Fruit fly (Drosophila melanogaster): ENCODE measurements around the gene mbo.

The mbo gene

DNA sequence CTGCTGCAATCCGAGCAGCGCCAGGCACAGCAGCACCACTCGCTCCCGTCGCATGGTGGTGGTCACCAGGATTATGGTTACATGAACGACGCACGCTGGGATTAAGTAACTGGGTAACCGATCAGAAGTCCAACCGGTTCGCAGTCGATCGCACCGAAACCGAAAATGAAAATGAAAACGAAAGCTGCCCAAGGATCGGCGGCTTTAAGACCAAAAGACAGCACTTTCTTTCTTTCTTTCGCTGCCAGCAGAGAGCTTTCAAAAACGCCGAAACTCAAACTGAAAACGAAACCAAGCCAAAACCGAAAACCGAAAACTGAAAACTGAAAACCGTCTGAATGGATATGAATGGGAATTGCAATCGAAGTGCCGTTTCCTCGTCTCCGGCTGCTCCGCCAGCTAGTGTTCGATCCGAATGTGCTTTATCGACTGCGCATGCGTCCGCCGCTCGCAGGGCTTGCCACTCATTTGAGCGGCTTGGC lies 36.8 kb downstream of the mbo start, which contains the start of gene CG6753:
Gene CG6753, minus strand, starts transcription at position 432 of the 482 bp plus-strand sequence.
- TF ChIP-seq CTCF (optimal IDR thresholded peaks at IDR 0.05) (no peak), CG8478 (optimal IDR thresholded peaks at IDR 0.05) (no peak)

- TF ChIP-seq CG8478 (optimal IDR thresholded peaks at IDR 0.05) (no peak), CTCF (optimal IDR thresholded peaks at IDR 0.05) (no peak)
Observed at dm6 chr3R:12641620-12642019, 37.2 kb downstream of the mbo start.

DNA sequence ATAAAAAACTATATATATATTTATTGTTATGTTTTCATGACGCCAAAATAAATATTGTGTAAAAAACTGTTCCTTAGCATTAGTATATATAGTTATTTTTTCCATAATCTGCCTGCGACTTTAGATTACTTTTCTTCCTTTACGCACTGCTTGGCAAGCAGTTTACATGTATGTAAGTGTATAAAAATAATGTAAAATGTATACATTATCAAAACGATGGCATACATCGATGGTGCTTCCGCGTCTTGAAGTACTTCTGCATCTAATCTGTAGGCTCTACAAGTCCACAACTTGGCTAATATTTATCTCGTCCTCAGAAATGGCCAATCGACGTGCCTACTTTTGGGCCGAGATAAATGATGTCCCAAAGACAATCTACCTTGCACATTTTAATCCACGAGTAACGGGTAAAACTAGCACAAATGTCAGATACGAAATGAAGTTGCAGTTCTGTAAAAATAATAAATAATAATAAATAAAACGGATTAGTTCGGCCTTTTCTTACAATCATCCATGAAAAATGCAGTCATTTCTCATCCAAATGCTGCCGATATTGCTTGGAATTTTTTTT lies 40.8 kb downstream of the mbo start, which contains the start of gene CG11608:
Gene CG11608, plus strand, starts transcription at position 521 of the 571 bp plus-strand sequence.
- TF ChIP-seq CG8478 (optimal IDR thresholded peaks at IDR 0.05) (no peak), CTCF (optimal IDR thresholded peaks at IDR 0.05) (peak; percentile 62 to 74)

dm6 chr3R:12636240-12636639 lies 42.6 kb downstream of the mbo start, which contains the start of gene CG11600:
Gene CG11600 (plus strand): TSS chr3R:12636540.
- TF ChIP-seq CG8478 (optimal IDR thresholded peaks at IDR 0.05) (no peak), CTCF (optimal IDR thresholded peaks at IDR 0.05) (no peak)

DNA sequence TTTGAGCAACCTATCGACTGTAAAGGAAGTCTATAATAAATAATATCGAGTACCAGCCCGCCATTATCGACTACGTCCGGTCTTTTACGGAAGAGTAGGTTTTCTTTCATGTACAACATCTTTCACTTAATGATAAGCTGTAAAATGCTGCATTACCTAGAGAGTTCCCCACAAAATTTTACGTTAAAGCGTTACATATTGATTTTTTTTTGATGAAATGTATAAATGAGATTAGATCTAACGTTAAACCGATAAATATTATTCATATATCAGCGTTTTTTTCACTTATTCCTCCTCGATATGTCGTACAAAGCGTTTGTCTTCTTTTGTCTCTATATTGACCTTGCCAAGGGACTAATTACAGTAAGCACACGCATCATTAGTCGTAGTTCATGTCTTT lies 44.2 kb downstream of the mbo start, which contains the start of gene CG11598:
Gene CG11598, plus strand, starts transcription at position 301 of the 400 bp plus-strand sequence.
- TF ChIP-seq CG8478 (optimal IDR thresholded peaks at IDR 0.05): no peak
- no peak for TF ChIP-seq CTCF (optimal IDR thresholded peaks at IDR 0.05)

- TF ChIP-seq CG8478 (optimal IDR thresholded peaks at IDR 0.05): no peak
- no peak for TF ChIP-seq CTCF (optimal IDR thresholded peaks at IDR 0.05)
Observed at dm6 chr3R:12633059-12633458, 45.8 kb downstream of the mbo start, which contains the start of gene CG18530. Gene CG18530 (plus strand): TSS chr3R:12633359.

dm6 chr3R:12630369-12630768 lies 48.5 kb downstream of the mbo start, which contains the start of gene Not10:
Gene Not10 (plus strand): TSS chr3R:12630647.
- TF ChIP-seq CTCF (optimal IDR thresholded peaks at IDR 0.05): peak in 1 of 2 experiments; percentile 9
- TF ChIP-seq CG8478 (optimal IDR thresholded peaks at IDR 0.05): no peak

DNA sequence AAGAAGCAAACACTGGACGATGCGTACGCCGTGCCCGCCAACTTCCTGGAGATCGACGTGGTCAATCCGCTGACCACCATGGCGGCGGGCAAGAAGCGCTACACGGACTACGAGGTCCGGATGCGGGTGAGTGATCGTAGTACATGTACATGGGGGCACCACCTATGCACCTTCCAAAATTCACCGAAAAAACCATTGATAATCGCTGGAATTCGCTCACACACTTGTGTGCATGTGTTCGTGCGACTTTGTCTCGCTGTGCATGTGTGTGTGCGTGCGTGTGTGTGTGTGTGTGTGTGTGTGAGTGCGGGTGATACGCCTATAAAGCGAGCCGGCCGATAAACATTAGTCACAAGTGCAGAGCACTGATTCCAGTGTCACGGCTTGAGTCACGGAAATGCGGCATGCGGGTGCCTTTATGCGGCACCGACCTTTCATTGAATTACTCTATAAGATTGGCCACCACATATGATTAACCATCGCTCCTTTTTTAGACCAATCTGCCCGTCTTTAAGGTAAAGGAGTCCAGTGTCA lies 50.4 kb downstream of the mbo start:
- TF ChIP-seq CTCF (optimal IDR thresholded peaks at IDR 0.05) (no peak), CG8478 (optimal IDR thresholded peaks at IDR 0.05) (no peak)

dm6 chr3R:12627691-12628148 lies 51.1 kb downstream of the mbo start, which contains the start of the genes Vha55 and Snx3:
Gene Vha55 (minus strand): TSS chr3R:12627829.
Gene Snx3 (plus strand): TSS chr3R:12628031.
- no peak for TF ChIP-seq CG8478 (optimal IDR thresholded peaks at IDR 0.05)
- TF ChIP-seq CTCF (optimal IDR thresholded peaks at IDR 0.05): peak; percentile 79 to 90

DNA sequence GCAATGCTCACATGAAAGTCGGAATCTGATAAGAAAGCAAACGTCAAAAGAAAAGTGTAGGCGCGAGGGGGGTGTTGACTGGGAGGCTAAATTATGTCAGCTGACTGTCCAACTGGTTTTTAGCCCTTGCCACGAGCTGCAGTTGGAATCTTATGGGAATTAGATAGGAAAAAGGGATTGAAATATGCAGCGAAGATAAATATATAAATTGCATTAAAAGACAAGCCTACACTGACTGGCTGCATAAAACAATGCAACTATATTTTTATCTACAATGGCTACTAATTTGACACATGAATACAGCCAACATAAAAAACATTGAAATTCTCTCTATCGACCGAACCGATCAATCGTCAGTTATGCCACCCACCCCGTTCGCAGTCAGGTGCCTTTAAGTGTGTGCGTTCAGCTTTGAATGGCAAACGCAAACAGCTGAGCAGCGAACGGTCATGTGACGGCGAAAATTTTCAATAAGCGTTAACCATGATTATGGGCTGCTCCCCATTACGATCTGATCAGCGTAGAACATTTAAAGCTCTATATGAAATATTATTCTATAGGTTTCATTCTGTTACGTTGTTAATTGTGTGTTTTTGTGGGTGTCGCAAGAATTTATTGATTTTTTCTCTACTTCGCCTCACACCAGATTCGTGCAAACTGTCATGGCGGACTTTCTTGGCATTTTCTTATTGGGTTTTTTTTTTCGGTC lies 52.0 kb downstream of the mbo start:
- TF ChIP-seq CTCF (optimal IDR thresholded peaks at IDR 0.05) (no peak), CG8478 (optimal IDR thresholded peaks at IDR 0.05) (no peak)

Measured in S2 (cell line).